Fruit fly (Drosophila melanogaster) whole organism, embryonic: Measurements from ENCODE around the gene CG31882.

Source experiments
- Atf3 ChIP-seq: fragments of 200-800 bp; sonication (Bioruptor generic); optimal IDR thresholded peaks from 3 replicates; lab custom pipeline; 2016; ENCODE audit warnings: missing biosample characterization, missing genetic modification characterization
- C15 ChIP-seq: fragments of 200-800 bp; sonication (Bioruptor generic); IDR thresholded peaks from 3 replicates; pipeline ENCODE4 v1.3.6; 2022; ENCODE audit warnings: missing biosample characterization, missing genetic modification characterization
- CG10366 ChIP-seq: fragments of 200-800 bp; sonication (Bioruptor generic); IDR thresholded peaks from 2 replicates; pipeline ENCODE4 v1.3.6; 2022; ENCODE audit warnings: missing biosample characterization, missing genetic modification characterization
- CG11504 ChIP-seq: fragments of 200-800 bp; sonication (Bioruptor generic); optimal IDR thresholded peaks from 3 replicates; lab custom pipeline; 2019; ENCODE audit warnings: missing biosample characterization, mild to moderate bottlenecking, missing genetic modification characterization, moderate library complexity
- CG14441 ChIP-seq: fragments of 200-800 bp; sonication (Bioruptor generic); IDR thresholded peaks from 2 replicates; pipeline ENCODE4 v1.3.6; 2022; ENCODE audit warnings: missing biosample characterization, missing genetic modification characterization
- CG14667 ChIP-seq: fragments of 200-800 bp; sonication (Bioruptor generic); IDR thresholded peaks from 2 replicates; pipeline ENCODE4 v1.3.6; 2022; ENCODE audit warnings: missing biosample characterization, missing genetic modification characterization
- CG17186 ChIP-seq: fragments of 200-800 bp; sonication (Bioruptor generic); optimal IDR thresholded peaks from 3 replicates; lab custom pipeline; 2017; ENCODE audit warnings: missing biosample characterization, missing genetic modification reagents, missing genetic modification characterization
- CG18619 ChIP-seq: fragments of 200-800 bp; sonication (Bioruptor generic); optimal IDR thresholded peaks from 3 replicates; lab custom pipeline; 2017; ENCODE audit warnings: missing biosample characterization, mild to moderate bottlenecking, missing genetic modification characterization
- CG18764 ChIP-seq: fragments of 200-800 bp; sonication (Bioruptor generic); optimal IDR thresholded peaks from 3 replicates; lab custom pipeline; 2016; ENCODE audit warnings: missing biosample characterization, missing genetic modification characterization
- CG2875 ChIP-seq: fragments of 200-800 bp; sonication (Bioruptor generic); optimal IDR thresholded peaks from 2 replicates; lab custom pipeline; 2017; ENCODE audit warnings: missing biosample characterization, mild to moderate bottlenecking, missing genetic modification characterization, missing genetic modification reagents
- CG30020 ChIP-seq: fragments of 200-800 bp; optimal IDR thresholded peaks from 2 replicates; lab custom pipeline; 2019; ENCODE audit warnings: missing biosample characterization, mild to moderate bottlenecking, missing genetic modification characterization, moderate library complexity
- CG3163 ChIP-seq: fragments of 200-800 bp; sonication (Bioruptor generic); optimal IDR thresholded peaks from 3 replicates; lab custom pipeline; 2016; ENCODE audit warnings: missing biosample characterization, missing genetic modification characterization
- CG32767 ChIP-seq: fragments of 200-800 bp; sonication (Bioruptor generic); IDR thresholded peaks from 2 replicates; pipeline ENCODE4 v1.3.6; 2022; ENCODE audit warnings: missing biosample characterization, missing genetic modification characterization
- CG33213 ChIP-seq: fragments of 200-800 bp; sonication (Bioruptor generic); optimal IDR thresholded peaks from 3 replicates; lab custom pipeline; 2016; ENCODE audit warnings: missing biosample characterization, missing genetic modification characterization
- CG4282 ChIP-seq: fragments of 200-800 bp; sonication (Bioruptor generic); optimal IDR thresholded peaks from 2 replicates; lab custom pipeline; 2016; ENCODE audit warnings: missing biosample characterization, missing genetic modification characterization
- CG43689 ChIP-seq: fragments of 200-800 bp; sonication (Bioruptor generic); IDR thresholded peaks from 2 replicates; pipeline ENCODE4 v1.3.6; 2022; ENCODE audit warnings: missing biosample characterization, missing genetic modification characterization
- CG4617 ChIP-seq: fragments of 200-800 bp; sonication (Bioruptor generic); optimal IDR thresholded peaks from 3 replicates; lab custom pipeline; 2016; ENCODE audit warnings: missing biosample characterization, missing genetic modification characterization, borderline replicate concordance
- CG5953 ChIP-seq: fragments of 200-800 bp; sonication (Bioruptor generic); IDR thresholded peaks from 2 replicates; pipeline ENCODE4 v1.3.6; 2022; ENCODE audit warnings: missing biosample characterization, missing genetic modification characterization
- CG7786 ChIP-seq: fragments of 200-800 bp; sonication (Bioruptor generic); optimal IDR thresholded peaks from 2 replicates; lab custom pipeline; 2016; ENCODE audit warnings: missing biosample characterization, missing genetic modification characterization
- CG7987 ChIP-seq: fragments of 200-800 bp; sonication (Bioruptor generic); optimal IDR thresholded peaks from 2 replicates; lab custom pipeline; 2018; ENCODE audit warnings: missing biosample characterization, mild to moderate bottlenecking, missing genetic modification characterization, moderate library complexity
- CG8089 ChIP-seq: fragments of 200-800 bp; sonication (Bioruptor generic); optimal IDR thresholded peaks from 3 replicates; lab custom pipeline; 2016; ENCODE audit warnings: missing biosample characterization, missing genetic modification characterization
- HHEX ChIP-seq: fragments of 200-800 bp; sonication (Bioruptor generic); optimal IDR thresholded peaks from 3 replicates; lab custom pipeline; 2017; ENCODE audit warnings: missing biosample characterization, mild to moderate bottlenecking, missing genetic modification characterization, missing genetic modification reagents
- HLH4C ChIP-seq: fragments of 200-800 bp; sonication (Bioruptor generic); IDR thresholded peaks from 3 replicates; pipeline ENCODE4 v1.3.6; 2022; ENCODE audit warnings: missing biosample characterization, missing genetic modification characterization; ENCODE audit not compliant: partially characterized antibody
- Hand ChIP-seq: fragments of 200-800 bp; sonication (Bioruptor generic); optimal IDR thresholded peaks from 2 replicates; lab custom pipeline; 2017; ENCODE audit warnings: mild to moderate bottlenecking, missing biosample characterization, missing genetic modification reagents, missing genetic modification characterization
- Hey ChIP-seq: fragments of 200-800 bp; sonication (Bioruptor generic); optimal IDR thresholded peaks from 3 replicates; lab custom pipeline; 2018; ENCODE audit warnings: missing biosample characterization, mild to moderate bottlenecking, missing genetic modification characterization
- Hr78 ChIP-seq, 2 experiments: fragments of 200-800 bp in 1 of 2; fragments of >200 bp in 1 of 2; sonication (Bioruptor generic) in 1 of 2; optimal IDR thresholded peaks; 2 replicates each; lab custom pipeline; 2017 to 2019; ENCODE audit warnings: missing biosample characterization in 2 of 2, missing genetic modification characterization in 2 of 2, mild to moderate bottlenecking in 1 of 2, moderate library complexity in 1 of 2
- Nf-YA ChIP-seq: fragments of 200-800 bp; sonication (Bioruptor generic); IDR thresholded peaks from 2 replicates; pipeline ENCODE4 v1.3.6; 2022; ENCODE audit warnings: missing biosample characterization, missing genetic modification characterization
- Oli ChIP-seq: fragments of 200-800 bp; sonication (Bioruptor generic); optimal IDR thresholded peaks from 2 replicates; lab custom pipeline; 2018; ENCODE audit warnings: missing biosample characterization, mild to moderate bottlenecking, missing genetic modification characterization, moderate library complexity
- Opbp ChIP-seq: fragments of 200-800 bp; sonication (Bioruptor generic); IDR thresholded peaks from 3 replicates; pipeline ENCODE4 v1.3.6; 2022; ENCODE audit warnings: missing biosample characterization, missing genetic modification characterization; ENCODE audit not compliant: partially characterized antibody
- Sox102F ChIP-seq: fragments of 200-800 bp; sonication (Bioruptor generic); optimal IDR thresholded peaks from 2 replicates; lab custom pipeline; 2018; ENCODE audit warnings: missing biosample characterization, mild to moderate bottlenecking, missing genetic modification characterization, moderate library complexity
- Xrp1 ChIP-seq: fragments of 200-800 bp; sonication (Bioruptor generic); IDR thresholded peaks from 2 replicates; pipeline ENCODE4 v1.3.6; 2022; ENCODE audit warnings: missing biosample characterization, missing genetic modification characterization
- ac ChIP-seq: fragments of 200-800 bp; sonication (Bioruptor generic); optimal IDR thresholded peaks from 3 replicates; lab custom pipeline; 2017; ENCODE audit warnings: missing biosample characterization, mild to moderate bottlenecking, missing genetic modification characterization
- bsh ChIP-seq, 2 experiments: fragments of 200-800 bp; sonication (Bioruptor generic); optimal IDR thresholded peaks; 2 replicates each; lab custom pipeline; 2017 to 2018; ENCODE audit warnings: mild to moderate bottlenecking in 2 of 2, missing biosample characterization in 2 of 2, missing genetic modification characterization in 2 of 2, moderate library complexity in 1 of 2
- cas ChIP-seq: fragments of 200-800 bp; sonication (Bioruptor generic); IDR thresholded peaks from 2 replicates; pipeline ENCODE4 v1.3.6; 2022; ENCODE audit warnings: missing biosample characterization, missing genetic modification characterization
- danr ChIP-seq: fragments of 200-800 bp; sonication (Bioruptor generic); IDR thresholded peaks from 2 replicates; pipeline ENCODE4 v1.3.6; 2022; ENCODE audit warnings: missing biosample characterization, missing genetic modification characterization
- ewg ChIP-seq: fragments of 200-800 bp; sonication (Bioruptor generic); optimal IDR thresholded peaks from 3 replicates; lab custom pipeline; 2017; ENCODE audit warnings: mild to moderate bottlenecking, missing biosample characterization, missing genetic modification reagents, missing genetic modification characterization
- jigr1 ChIP-seq: fragments of 200-800 bp; sonication (Bioruptor generic); IDR thresholded peaks from 3 replicates; pipeline ENCODE4 v1.3.6; 2022; ENCODE audit warnings: missing biosample characterization, missing genetic modification characterization
- jing ChIP-seq: fragments of 200-800 bp; sonication (Bioruptor generic); optimal IDR thresholded peaks from 2 replicates; lab custom pipeline; 2018; ENCODE audit warnings: missing biosample characterization, mild to moderate bottlenecking, missing genetic modification characterization
- kah ChIP-seq: fragments of 200-800 bp; sonication (Bioruptor generic); optimal IDR thresholded peaks from 2 replicates; lab custom pipeline; 2018; ENCODE audit warnings: missing biosample characterization, mild to moderate bottlenecking, missing genetic modification characterization
- kay ChIP-seq: fragments of 200-800 bp; sonication (Bioruptor generic); optimal IDR thresholded peaks from 2 replicates; lab custom pipeline; 2016; ENCODE audit warnings: missing biosample characterization, missing genetic modification characterization
- lov ChIP-seq, 2 experiments: fragments of 200-800 bp in 1 of 2; fragments of >200 bp in 1 of 2; sonication (Bioruptor generic) in 1 of 2; IDR thresholded peaks in 1 of 2; optimal IDR thresholded peaks in 1 of 2; 2 replicates in 1 of 2; 3 replicates in 1 of 2; pipeline versions ENCODE4 v1.3.6 to Lab custom; 2017 to 2022; ENCODE audit warnings: missing biosample characterization in 1 of 2, missing genetic modification characterization in 1 of 2
- nerfin-2 ChIP-seq: fragments of 200-800 bp; sonication (Bioruptor generic); IDR thresholded peaks from 2 replicates; pipeline ENCODE4 v1.3.6; 2022; ENCODE audit warnings: missing biosample characterization, missing genetic modification characterization; ENCODE audit not compliant: partially characterized antibody
- phol ChIP-seq: fragments of 200-800 bp; sonication (Bioruptor generic); optimal IDR thresholded peaks from 3 replicates; lab custom pipeline; 2018; ENCODE audit warnings: missing biosample characterization, mild to moderate bottlenecking, missing genetic modification characterization, moderate library complexity
- sens ChIP-seq: fragments of 200-800 bp; sonication (Bioruptor generic); peaks from one replicate; lab custom pipeline; 2016; ENCODE audit warnings: missing biosample characterization, missing genetic modification characterization
- shn ChIP-seq: fragments of 200-800 bp; sonication (Bioruptor generic); optimal IDR thresholded peaks from 3 replicates; lab custom pipeline; 2016; ENCODE audit warnings: missing biosample characterization, missing genetic modification characterization
- tna ChIP-seq: fragments of 200-800 bp; sonication (Bioruptor generic); IDR thresholded peaks from 2 replicates; pipeline ENCODE4 v1.3.6; 2022; ENCODE audit warnings: missing biosample characterization, missing genetic modification characterization; ENCODE audit not compliant: partially characterized antibody
- vfl ChIP-seq: fragments of 200-800 bp; sonication (Bioruptor generic); optimal IDR thresholded peaks from 2 replicates; lab custom pipeline; 2016; ENCODE audit warnings: missing biosample characterization, missing genetic modification characterization
- vnd ChIP-seq: fragments of 200-800 bp; sonication (Bioruptor generic); IDR thresholded peaks from 3 replicates; pipeline ENCODE4 v1.3.6; 2022; ENCODE audit warnings: missing biosample characterization, missing genetic modification characterization; ENCODE audit not compliant: partially characterized antibody
- vvl ChIP-seq: fragments of 200-800 bp; sonication (Bioruptor generic); IDR thresholded peaks from 2 replicates; pipeline ENCODE4 v1.3.6; 2022; ENCODE audit warnings: missing biosample characterization, missing genetic modification characterization

Gene CG31882

dm6 chr2L:9616654-9617053, 8.4 kb downstream of the CG31882 start (continued):
- no peak for TF ChIP-seq CG43689 (GFP tag; lab: Robert Waterston, UW)
- TF ChIP-seq sens (GFP tag; lab: Kevin White, UChicago), result peak; percentile 82
- TF ChIP-seq jigr1, result no peak
- TF ChIP-seq CG8089, result peak; percentile 39
- TF ChIP-seq Xrp1 (GFP tag; lab: Robert Waterston, UW), result no peak
- TF ChIP-seq CG11504, result peak; percentile 61
- TF ChIP-seq nerfin-2 (GFP tag; lab: Robert Waterston, UW), result peak; percentile 74; the same call in 1 of the 2 replicates
- TF ChIP-seq C15 (GFP tag; lab: Robert Waterston, UW), result no peak
- peak; percentile 59 for TF ChIP-seq CG7987 (GFP tag; lab: Kevin White, UChicago)
- no peak for TF ChIP-seq Sox102F
- TF ChIP-seq CG18619, result no peak
- TF ChIP-seq CG17186, result no peak
- peak; percentile 63 for TF ChIP-seq shn (GFP tag; lab: Kevin White, UChicago)
- TF ChIP-seq Hand, result no peak
- TF ChIP-seq lov (optimal IDR thresholded peaks at IDR 0.05; lab: Kevin White, UChicago), result no peak
- no peak for TF ChIP-seq lov (GFP tag; IDR thresholded peaks at IDR 0.05; lab: Robert Waterston, UW)
- no peak for TF ChIP-seq HHEX
- peak; percentile 32; the same call in 1 of the 2 replicates for TF ChIP-seq tna (GFP tag; lab: Robert Waterston, UW)
- no peak for TF ChIP-seq phol (tag; lab: Kevin White, UChicago)
- 0 out of 3 replicates have a peak, but pooled peaks have one; percentile 22 for TF ChIP-seq vnd (GFP tag; lab: Robert Waterston, UW)
- no peak for TF ChIP-seq Hr78 (GFP tag; optimal IDR thresholded peaks at IDR 0.05; lab: Kevin White, UChicago)
- TF ChIP-seq CG5953, result no peak; the same call in 1 of the 2 replicates
- peak; percentile 14 for TF ChIP-seq CG2875 (GFP tag; lab: Kevin White, UChicago)
- TF ChIP-seq bsh (GFP tag; optimal IDR thresholded peaks at IDR 0.05; lab: Kevin White, UChicago), result peak in 1 of 2 experiments; percentile 16
- TF ChIP-seq Hey (tag; lab: Kevin White, UChicago), result peak; percentile 21
- TF ChIP-seq danr (GFP tag; lab: Robert Waterston, UW), result no peak
- TF ChIP-seq CG3163, result peak; percentile 28
- TF ChIP-seq Oli (tag; lab: Kevin White, UChicago), result no peak
- peak; percentile 16; the same call in 1 of the 2 replicates for TF ChIP-seq CG10366 (GFP tag; lab: Robert Waterston, UW)
- TF ChIP-seq CG32767, result no peak
- TF ChIP-seq jing (GFP tag; lab: Kevin White, UChicago), result no peak
- peak; percentile 86 for TF ChIP-seq vvl (GFP tag; lab: Robert Waterston, UW)
- TF ChIP-seq cas (GFP tag; lab: Robert Waterston, UW), result 0 out of 2 replicates have a peak, but pooled peaks have one; percentile 38
- TF ChIP-seq Opbp, result peak; percentile 92
- peak; percentile 64 for TF ChIP-seq vfl
- peak; percentile 32 for TF ChIP-seq ewg
- peak; percentile 7 for TF ChIP-seq CG7786 (GFP tag; lab: Kevin White, UChicago)
- TF ChIP-seq kah (GFP tag; lab: Kevin White, UChicago), result no peak
- no peak for TF ChIP-seq CG30020 (tag; lab: Kevin White, UChicago)
- TF ChIP-seq kay (GFP tag; lab: Kevin White, UChicago), result no peak
- peak; percentile 37 for TF ChIP-seq CG33213 (GFP tag; lab: Kevin White, UChicago)
- no peak for TF ChIP-seq CG4282
- no peak for TF ChIP-seq CG18764 (GFP tag; lab: Kevin White, UChicago)
- TF ChIP-seq HLH4C (GFP tag; lab: Robert Waterston, UW), result peak; percentile 74
- TF ChIP-seq CG14667 (GFP tag; lab: Robert Waterston, UW), result no peak
- TF ChIP-seq ac (GFP tag; lab: Kevin White, UChicago), result no peak
- TF ChIP-seq CG4617 (GFP tag; lab: Kevin White, UChicago), result peak; percentile 24
- TF ChIP-seq Nf-YA (GFP tag; lab: Robert Waterston, UW), result no peak
- TF ChIP-seq CG14441, result peak; percentile 16; the same call in 1 of the 2 replicates
- no peak for TF ChIP-seq Atf3 (GFP tag; lab: Kevin White, UChicago)
